Worm (Caenorhabditis elegans) whole organism, L4/young adult: ENCODE results near the gene col-125.
"Not testable (repeated sequence)": the region's sequence is repeated elsewhere in the genome, so short reads cannot be mapped to it uniquely, and the experiment has no call there.

ENCODE experiments used
- W03F9.2 ChIP-seq: fragments of 150-350 bp; optimal IDR thresholded peaks from 2 replicates; lab custom pipeline; 2014; ENCODE audit warnings: missing biosample characterization, missing genetic modification characterization
- dao-5 ChIP-seq: sonication (generic microtip); optimal IDR thresholded peaks from 2 replicates; lab custom pipeline; 2016; ENCODE audit warnings: missing genotype, missing genetic modification characterization, moderate library complexity, missing compliant biosample characterization
- him-1 ChIP-seq: sonication (generic microtip); optimal IDR thresholded peaks from 2 replicates; lab custom pipeline; 2016; ENCODE audit warnings: missing genotype, missing genetic modification reagents, missing genetic modification characterization, missing compliant biosample characterization

Gene col-125

DNA sequence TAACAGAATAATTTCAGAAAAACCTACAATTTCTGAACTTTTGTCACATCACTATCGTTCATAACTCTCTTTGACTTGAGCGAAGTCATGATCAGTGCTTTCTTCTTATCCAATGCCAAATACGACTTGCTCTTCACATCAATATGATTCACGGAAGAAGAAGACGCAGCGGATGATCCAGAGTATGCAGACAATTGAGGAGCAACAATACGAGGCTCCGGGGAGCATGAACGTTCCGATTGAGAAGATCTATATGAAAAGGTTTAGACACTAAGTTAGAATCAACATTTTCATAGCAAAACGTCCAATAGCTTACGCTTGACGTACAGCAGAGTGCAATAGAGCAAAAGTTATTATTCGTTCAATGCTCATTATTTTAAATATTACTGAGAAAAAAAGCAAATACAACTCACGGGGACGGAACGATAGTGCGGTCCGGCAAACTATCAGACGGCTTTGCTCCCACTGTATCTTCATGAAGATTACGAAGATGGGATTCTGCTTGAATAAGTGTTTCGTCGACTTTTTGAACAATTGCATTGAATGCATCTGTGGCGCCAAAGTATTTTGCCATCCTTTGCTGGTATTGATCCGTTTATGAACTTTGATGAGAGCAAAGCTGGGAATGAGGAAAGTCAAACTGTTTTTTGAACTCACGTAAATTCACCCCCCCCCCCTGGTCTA lies 35.4 kb downstream of the col-125 start, which contains the start of gene C05C12.5:
TSS of gene C05C12.5 (minus strand) at position 642 of the 684 bp plus-strand sequence.
- TF ChIP-seq W03F9.2 (tag; lab: Kevin White, UChicago) = no peak

DNA sequence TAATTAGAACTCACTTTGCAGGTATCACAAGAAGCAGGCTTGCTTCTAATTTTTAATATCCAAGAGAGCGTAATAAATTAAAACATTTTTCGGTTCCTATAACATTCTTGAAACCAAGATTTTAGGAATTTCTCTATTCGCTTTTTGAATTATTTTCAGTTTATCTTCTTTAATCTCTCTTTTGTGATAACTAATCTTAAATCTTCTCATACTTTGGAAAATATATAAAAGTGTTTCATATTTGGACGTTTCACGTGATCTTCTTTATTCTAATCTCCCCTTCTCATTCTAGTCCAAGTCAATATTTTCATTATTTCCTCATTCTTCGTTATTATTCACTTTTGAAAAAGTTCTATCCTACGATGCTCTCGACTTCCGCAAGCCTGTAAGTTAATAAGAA lies 36.2 kb downstream of the col-125 start, which contains the start of gene F54D1.1:
TSS of gene F54D1.1 (plus strand) at position 301 of the 400 bp plus-strand sequence.
- TF ChIP-seq W03F9.2 (tag; lab: Kevin White, UChicago) (no peak), dao-5 (tag; lab: Kevin White, UChicago) (no peak), him-1 (tag; lab: Kevin White, UChicago) (no peak)

DNA sequence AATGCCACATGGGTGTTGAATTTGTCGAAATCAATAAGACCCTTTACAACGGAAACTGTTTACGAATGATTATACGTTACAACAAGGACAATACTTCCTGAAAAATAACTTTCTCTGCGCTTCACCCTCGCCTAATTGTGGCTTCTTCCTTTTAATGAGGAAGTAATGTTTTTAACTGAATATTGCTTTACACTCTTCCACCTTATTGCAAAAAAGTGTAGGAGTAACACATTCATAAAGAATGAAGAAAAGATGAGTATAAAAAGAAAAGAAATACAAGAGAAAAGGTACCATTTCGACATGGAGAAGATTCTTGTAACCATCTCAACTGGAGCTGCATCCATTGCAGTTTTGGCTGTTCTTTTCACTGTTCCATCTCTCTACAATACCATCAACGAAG lies 37.8 kb downstream of the col-125 start, which contains the start of gene col-126:
TSS of gene col-126 (plus strand) at position 301 of the 400 bp plus-strand sequence.
- TF ChIP-seq him-1, W03F9.2, dao-5 (tag; lab: Kevin White, UChicago): not testable (repeated sequence)

DNA sequence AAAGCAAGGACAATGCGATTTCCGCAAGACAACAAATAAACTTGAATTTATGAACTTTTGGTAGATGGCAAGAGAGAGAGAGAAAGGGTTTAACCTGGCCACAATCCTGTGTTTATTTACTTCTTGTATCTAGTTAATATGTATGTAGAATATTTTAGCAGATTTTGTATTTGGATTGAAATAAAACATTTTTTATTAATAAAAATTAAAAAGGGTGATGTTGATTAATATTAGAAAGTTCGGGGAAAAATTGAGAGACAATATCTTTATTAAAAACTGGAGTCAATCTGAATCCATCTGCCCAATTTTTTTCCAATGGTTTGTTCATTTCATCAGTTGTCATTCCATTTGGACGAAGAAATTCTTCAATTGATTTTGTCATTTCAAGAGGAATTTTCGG lies 40.8 kb downstream of the col-125 start, which contains the start of gene col-127:
TSS of gene col-127 (minus strand) at position 101 of the 400 bp plus-strand sequence.
- no peak for TF ChIP-seq him-1 (tag; lab: Kevin White, UChicago)
- TF ChIP-seq dao-5 (tag; lab: Kevin White, UChicago) = no peak
- TF ChIP-seq W03F9.2 (tag; lab: Kevin White, UChicago) = no peak

ce11 chrIV:11269483-11269882 lies 44.2 kb downstream of the col-125 start:
- TF ChIP-seq W03F9.2 (tag; lab: Kevin White, UChicago) = no peak
- TF ChIP-seq him-1 (tag; lab: Kevin White, UChicago) = no peak
- no peak for TF ChIP-seq dao-5 (tag; lab: Kevin White, UChicago)

DNA sequence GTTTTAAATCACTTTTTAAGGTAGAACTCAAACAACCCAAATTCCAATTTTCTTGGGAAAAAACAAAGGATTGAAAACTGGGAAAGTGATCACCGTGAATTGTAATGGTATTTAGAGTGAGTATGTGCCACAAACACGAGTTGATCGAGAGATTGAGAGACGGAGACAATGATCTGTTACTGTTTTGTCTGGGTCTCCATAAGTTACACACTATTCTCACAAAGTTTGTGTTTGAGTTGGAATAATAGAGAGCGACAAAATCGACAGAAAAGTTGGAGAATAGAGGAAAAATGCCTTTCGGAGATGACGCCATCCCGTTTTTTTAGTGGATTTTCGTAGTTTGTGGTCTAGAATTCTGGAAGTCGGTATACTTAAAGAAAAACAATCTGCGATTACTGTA lies 46.0 kb downstream of the col-125 start, which contains the start of gene nhr-7:
TSS of gene nhr-7 (minus strand) at position 101 of the 400 bp plus-strand sequence.
- TF ChIP-seq him-1 (tag; lab: Kevin White, UChicago) = no peak
- no peak for TF ChIP-seq dao-5 (tag; lab: Kevin White, UChicago)
- TF ChIP-seq W03F9.2 (tag; lab: Kevin White, UChicago) = no peak

DNA sequence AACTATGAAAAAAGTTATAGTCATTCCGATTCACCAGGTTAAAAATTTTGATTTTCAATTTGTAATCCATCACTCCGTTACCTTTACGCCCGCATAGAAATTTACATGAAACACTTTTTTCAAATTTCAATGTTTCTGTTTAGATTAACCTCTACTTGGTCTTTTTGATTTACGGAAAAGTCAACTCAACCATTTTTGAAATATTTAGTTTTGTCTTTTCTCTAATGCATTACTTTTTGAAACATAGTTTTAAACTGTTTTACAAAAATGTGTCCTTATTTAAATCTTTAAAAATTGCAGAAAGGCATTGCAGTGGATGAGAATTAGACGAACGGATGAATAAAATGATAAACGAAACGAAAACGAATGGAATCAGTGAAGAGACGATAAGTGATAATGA lies 47.8 kb downstream of the col-125 start, which contains the start of gene gtl-2:
TSS of gene gtl-2 (plus strand) at position 301 of the 400 bp plus-strand sequence.
- TF ChIP-seq W03F9.2 (tag; lab: Kevin White, UChicago) (no peak), him-1 (tag; lab: Kevin White, UChicago) (no peak), dao-5 (tag; lab: Kevin White, UChicago) (no peak)

- TF ChIP-seq W03F9.2 (tag; lab: Kevin White, UChicago) = no peak
- no peak for TF ChIP-seq him-1 (tag; lab: Kevin White, UChicago)
- TF ChIP-seq dao-5 (tag; lab: Kevin White, UChicago) = no peak
Measured at ce11 chrIV:11276026-11276425, 50.7 kb downstream of the col-125 start.
